Worm (Caenorhabditis elegans): ENCODE measurements around the gene abcf-3.

abcf-3 gene

ce11 chrIII:6136178-6136577 is 37.0 kb upstream of the abcf-3 start, which contains the start of gene mvk-1:
Gene mvk-1, minus strand, starts transcription at chrIII:6136278.
- no peak for TF ChIP-seq nhr-237 (tag; optimal IDR thresholded peaks at IDR 0.05)
- TF ChIP-seq nhr-11 (tag; optimal IDR thresholded peaks at IDR 0.05), result no peak
- TF ChIP-seq unc-55 (GFP tag; optimal IDR thresholded peaks at IDR 0.05), result no peak
- TF ChIP-seq lsy-2 (tag; optimal IDR thresholded peaks at IDR 0.05), result peak in 1 of 2 experiments; percentile 9
- no peak for TF ChIP-seq C34F6.9 (tag; optimal IDR thresholded peaks at IDR 0.05)

- TF ChIP-seq lin-13 (GFP tag; optimal IDR thresholded peaks at IDR 0.05), result peak; percentile 73
- peak; percentile 92 for TF ChIP-seq sma-9 (GFP tag; optimal IDR thresholded peaks at IDR 0.05)
- no peak for TF ChIP-seq sma-9 (tag; optimal IDR thresholded peaks at IDR 0.05)
- TF ChIP-seq sem-4 (tag; optimal IDR thresholded peaks at IDR 0.05), result peak; percentile 87
- TF ChIP-seq ZK546.5 (tag; optimal IDR thresholded peaks at IDR 0.05), result peak; percentile 20
- peak; percentile 46 to 51 for TF ChIP-seq mdl-1 (tag; optimal IDR thresholded peaks at IDR 0.05)
- TF ChIP-seq ztf-4 (tag; optimal IDR thresholded peaks at IDR 0.05), result peak; percentile 62
- peak; percentile 31 to 79 for TF ChIP-seq lsy-2 (tag; optimal IDR thresholded peaks at IDR 0.05)
- no peak for TF ChIP-seq alr-1 (tag; optimal IDR thresholded peaks at IDR 0.05)
- peak; percentile 16 for TF ChIP-seq lin-11 (tag; optimal IDR thresholded peaks at IDR 0.05)
- peak; percentile 81 for TF ChIP-seq crh-2 (tag; optimal IDR thresholded peaks at IDR 0.05)
- TF ChIP-seq C34F6.9 (tag; optimal IDR thresholded peaks at IDR 0.05), result peak; percentile 77
- TF ChIP-seq nhr-6 (tag; optimal IDR thresholded peaks at IDR 0.05), result peak; percentile 49
- TF ChIP-seq zag-1 (tag; optimal IDR thresholded peaks at IDR 0.05), result peak; percentile 93
- no peak for TF ChIP-seq nhr-77 (tag; optimal IDR thresholded peaks at IDR 0.05)
- peak; percentile 93 for TF ChIP-seq F13H6.1 (tag; optimal IDR thresholded peaks at IDR 0.05)
- TF ChIP-seq fos-1 (tag; optimal IDR thresholded peaks at IDR 0.05), result no peak
- peak; percentile 53 for TF ChIP-seq egl-27 (tag; optimal IDR thresholded peaks at IDR 0.05)
- TF ChIP-seq ztf-11 (tag; optimal IDR thresholded peaks at IDR 0.05), result no peak
- TF ChIP-seq nhr-129 (tag; optimal IDR thresholded peaks at IDR 0.05), result peak; percentile 71
- TF ChIP-seq R02D3.7 (tag; optimal IDR thresholded peaks at IDR 0.05), result no peak
- peak; percentile 84 for TF ChIP-seq Y55F3AM.14 (GFP tag; optimal IDR thresholded peaks at IDR 0.05)
- TF ChIP-seq mab-5 (tag; optimal IDR thresholded peaks at IDR 0.05), result peak; percentile 54
- TF ChIP-seq ceh-82 (tag; optimal IDR thresholded peaks at IDR 0.05), result no peak
- peak; percentile 76 for TF ChIP-seq unc-55 (GFP tag; optimal IDR thresholded peaks at IDR 0.05)
Observed at ce11 chrIII:6137431-6137830, 35.8 kb upstream of the abcf-3 start.

- TF ChIP-seq F13H6.1 (tag; optimal IDR thresholded peaks at IDR 0.05) (peak; percentile 82), lin-13 (GFP tag; optimal IDR thresholded peaks at IDR 0.05) (peak; percentile 12), sma-9 (GFP tag; optimal IDR thresholded peaks at IDR 0.05) (peak; percentile 13), sma-9 (tag; optimal IDR thresholded peaks at IDR 0.05) (no peak), ztf-4 (tag; optimal IDR thresholded peaks at IDR 0.05) (no peak), nhr-129 (tag; optimal IDR thresholded peaks at IDR 0.05) (peak; percentile 23), zag-1 (tag; optimal IDR thresholded peaks at IDR 0.05) (no peak), C34F6.9 (tag; optimal IDR thresholded peaks at IDR 0.05) (peak; percentile 32), lsy-2 (tag; optimal IDR thresholded peaks at IDR 0.05) (peak in 1 of 2 experiments; percentile 18), egl-27 (tag; optimal IDR thresholded peaks at IDR 0.05) (no peak), dmd-4 (tag; optimal IDR thresholded peaks at IDR 0.05) (no peak), elt-1 (tag; optimal IDR thresholded peaks at IDR 0.05) (no peak), unc-55 (GFP tag; optimal IDR thresholded peaks at IDR 0.05) (peak; percentile 48), nhr-23 (tag; optimal IDR thresholded peaks at IDR 0.05) (no peak), ztf-1 (GFP tag; conservative IDR thresholded peaks at IDR 0.05) (no peak)
Observed at ce11 chrIII:6138457-6138856, 34.7 kb upstream of the abcf-3 start.

- TF ChIP-seq ztf-4 (tag; optimal IDR thresholded peaks at IDR 0.05) (no peak), sem-4 (tag; optimal IDR thresholded peaks at IDR 0.05) (no peak), nhr-129 (tag; optimal IDR thresholded peaks at IDR 0.05) (no peak), elt-3 (tag; optimal IDR thresholded peaks at IDR 0.05) (no peak), nhr-12 (tag; optimal IDR thresholded peaks at IDR 0.05) (no peak), crh-2 (tag; optimal IDR thresholded peaks at IDR 0.05) (no peak), mbf-1 (tag; optimal IDR thresholded peaks at IDR 0.05) (no peak), C34F6.9 (tag; optimal IDR thresholded peaks at IDR 0.05) (no peak), zag-1 (tag; optimal IDR thresholded peaks at IDR 0.05) (peak; percentile 9), mdl-1 (tag; optimal IDR thresholded peaks at IDR 0.05) (peak in 1 of 2 experiments; percentile 18), lin-11 (tag; optimal IDR thresholded peaks at IDR 0.05) (no peak), unc-62 (GFP tag; optimal IDR thresholded peaks at IDR 0.05) (no peak), unc-55 (GFP tag; optimal IDR thresholded peaks at IDR 0.05) (peak; percentile 45), unc-39 (tag; optimal IDR thresholded peaks at IDR 0.05) (no peak), ama-1 (optimal IDR thresholded peaks at IDR 0.05) (no peak), sma-9 (GFP tag; optimal IDR thresholded peaks at IDR 0.05) (peak; percentile 28), sma-9 (tag; optimal IDR thresholded peaks at IDR 0.05) (no peak)
Observed at ce11 chrIII:6139328-6139727, 33.9 kb upstream of the abcf-3 start.

All from whole organism, L2 larva.